Fruit fly (Drosophila melanogaster) whole organism, embryonic: Measurements from ENCODE around the gene Cul6.
A peak's percentile ranks its signal among the peaks of the same experiment; 100 is the strongest.

Experiments used
- Atf-2 ChIP-seq: fragments of 200-800 bp; sonication (Bioruptor generic); optimal IDR thresholded peaks from 2 replicates; lab custom pipeline; 2016; ENCODE audit warnings: missing biosample characterization, missing genetic modification characterization
- CG10274 ChIP-seq: fragments of 200-800 bp; sonication (Bioruptor generic); optimal IDR thresholded peaks from 3 replicates; lab custom pipeline; 2017; ENCODE audit warnings: missing biosample characterization, mild to moderate bottlenecking, missing genetic modification characterization
- CG12744 ChIP-seq: fragments of 200-800 bp; sonication (Bioruptor generic); optimal IDR thresholded peaks from 2 replicates; lab custom pipeline; 2016; ENCODE audit warnings: missing biosample characterization, missing genetic modification characterization
- CG15073 ChIP-seq: fragments of 200-800 bp; sonication (Bioruptor generic); optimal IDR thresholded peaks from 2 replicates; lab custom pipeline; 2016; ENCODE audit warnings: missing biosample characterization, missing genetic modification characterization
- CG1602 ChIP-seq: fragments of 200-800 bp; sonication (Bioruptor generic); optimal IDR thresholded peaks from 3 replicates; lab custom pipeline; 2016; ENCODE audit warnings: missing biosample characterization, missing genetic modification characterization
- CG17912 ChIP-seq: fragments of 200-800 bp; sonication (Bioruptor generic); optimal IDR thresholded peaks from 2 replicates; lab custom pipeline; 2018; ENCODE audit warnings: missing biosample characterization, mild to moderate bottlenecking, missing genetic modification characterization
- CG33213 ChIP-seq: fragments of 200-800 bp; sonication (Bioruptor generic); optimal IDR thresholded peaks from 3 replicates; lab custom pipeline; 2016; ENCODE audit warnings: missing biosample characterization, missing genetic modification characterization
- CG42726 ChIP-seq: fragments of 200-800 bp; sonication (Bioruptor generic); IDR thresholded peaks from 2 replicates; pipeline ENCODE4 v1.3.6; 2022; ENCODE audit warnings: missing biosample characterization, missing genetic modification characterization; ENCODE audit not compliant: partially characterized antibody
- CG6689 ChIP-seq: fragments of 200-800 bp; sonication (Bioruptor generic); IDR thresholded peaks from 2 replicates; pipeline ENCODE4 v1.3.6; 2022; ENCODE audit warnings: missing biosample characterization, missing genetic modification characterization
- CG7271 ChIP-seq: fragments of 200-800 bp; sonication (Bioruptor generic); optimal IDR thresholded peaks from 2 replicates; lab custom pipeline; 2018; ENCODE audit warnings: missing biosample characterization, mild to moderate bottlenecking, missing genetic modification characterization, moderate library complexity
- CG7372 ChIP-seq: fragments of 200-800 bp; sonication (Bioruptor generic); IDR thresholded peaks from 2 replicates; pipeline ENCODE4 v1.3.6; 2022; ENCODE audit warnings: missing biosample characterization, missing genetic modification characterization
- CG8478 ChIP-seq: fragments of >200 bp; optimal IDR thresholded peaks from 2 replicates; lab custom pipeline; 2018
- CG9609 ChIP-seq: fragments of 200-800 bp; sonication (Bioruptor generic); optimal IDR thresholded peaks from 3 replicates; lab custom pipeline; 2016; ENCODE audit warnings: missing biosample characterization, missing genetic modification characterization
- CG9727 ChIP-seq: fragments of 200-800 bp; sonication (Bioruptor generic); optimal IDR thresholded peaks from 3 replicates; lab custom pipeline; 2017; ENCODE audit warnings: missing biosample characterization, mild to moderate bottlenecking, missing genetic modification characterization
- Gug ChIP-seq: fragments of 200-800 bp; sonication (Bioruptor generic); IDR thresholded peaks from 4 replicates; pipeline ENCODE4 v1.3.6; 2022; ENCODE audit warnings: missing biosample characterization, missing genetic modification characterization
- H2.0 ChIP-seq: fragments of 200-800 bp; sonication (Bioruptor generic); IDR thresholded peaks from 2 replicates; pipeline ENCODE4 v1.3.6; 2022; ENCODE audit warnings: missing biosample characterization, missing genetic modification characterization
- HmgD ChIP-seq: fragments of 200-800 bp; sonication (Bioruptor generic); optimal IDR thresholded peaks from 3 replicates; lab custom pipeline; 2016; ENCODE audit warnings: missing biosample characterization, missing genetic modification characterization
- Hmr ChIP-seq: fragments of 200-800 bp; sonication (Bioruptor generic); optimal IDR thresholded peaks from 3 replicates; lab custom pipeline; 2017; ENCODE audit warnings: mild to moderate bottlenecking, missing biosample characterization, missing genetic modification reagents, missing genetic modification characterization
- Hr3 ChIP-seq: fragments of 200-800 bp; sonication (Bioruptor generic); optimal IDR thresholded peaks from 3 replicates; lab custom pipeline; 2016; ENCODE audit warnings: missing biosample characterization, missing genetic modification characterization
- Med ChIP-seq: fragments of 200-800 bp; sonication (Bioruptor generic); peaks from one replicate; lab custom pipeline; 2016; ENCODE audit warnings: missing biosample characterization, missing genetic modification characterization, mild to moderate bottlenecking, inconsistent platforms, moderate library complexity
- Meics ChIP-seq: fragments of 200-800 bp; sonication (Bioruptor generic); optimal IDR thresholded peaks from 2 replicates; lab custom pipeline; 2017; ENCODE audit warnings: missing biosample characterization, mild to moderate bottlenecking, missing genetic modification characterization
- Nf-YC ChIP-seq: fragments of 200-800 bp; optimal IDR thresholded peaks from 3 replicates; lab custom pipeline; 2019; ENCODE audit warnings: missing biosample characterization, mild to moderate bottlenecking, missing genetic modification characterization, moderate library complexity
- Taf1 ChIP-seq: fragments of 200-800 bp; sonication (Bioruptor generic); IDR thresholded peaks from 2 replicates; pipeline ENCODE4 v1.3.6; 2022; ENCODE audit warnings: missing biosample characterization, missing genetic modification characterization
- YL-1 ChIP-seq: fragments of 200-800 bp; sonication (Bioruptor generic); optimal IDR thresholded peaks from 3 replicates; lab custom pipeline; 2017; ENCODE audit warnings: missing biosample characterization, mild to moderate bottlenecking, missing genetic modification characterization
- amos ChIP-seq: fragments of 200-800 bp; sonication (Bioruptor generic); IDR thresholded peaks from 2 replicates; pipeline ENCODE4 v1.3.6; 2022; ENCODE audit warnings: missing biosample characterization, missing genetic modification characterization; ENCODE audit not compliant: partially characterized antibody
- ap ChIP-seq: fragments of 200-800 bp; sonication (Bioruptor generic); IDR thresholded peaks from 2 replicates; pipeline ENCODE4 v1.3.6; 2022; ENCODE audit warnings: missing biosample characterization, missing genetic modification characterization
- ato ChIP-seq: fragments of 200-800 bp; sonication (Bioruptor generic); IDR thresholded peaks from 2 replicates; pipeline ENCODE4 v1.3.6; 2022; ENCODE audit warnings: missing biosample characterization, missing genetic modification characterization; ENCODE audit not compliant: partially characterized antibody
- bowl ChIP-seq: fragments of 200-800 bp; sonication (Bioruptor generic); IDR thresholded peaks from 2 replicates; pipeline ENCODE4 v1.3.6; 2022; ENCODE audit warnings: missing biosample characterization, missing genetic modification characterization
- cad ChIP-seq: fragments of >200 bp; optimal IDR thresholded peaks from 2 replicates; lab custom pipeline; 2017; ENCODE audit warnings: missing biosample characterization, missing genetic modification characterization
- crol ChIP-seq: fragments of 200-800 bp; sonication (Bioruptor generic); IDR thresholded peaks from 2 replicates; pipeline ENCODE4 v1.3.6; 2022; ENCODE audit warnings: missing biosample characterization, missing genetic modification characterization
- dm ChIP-seq: fragments of 200-800 bp; sonication (Bioruptor generic); optimal IDR thresholded peaks from 3 replicates; lab custom pipeline; 2016; ENCODE audit warnings: missing biosample characterization, missing genetic modification characterization
- dysf ChIP-seq: fragments of 200-800 bp; sonication (Bioruptor generic); IDR thresholded peaks from 3 replicates; pipeline ENCODE4 v1.3.6; 2022; ENCODE audit warnings: missing biosample characterization, missing genetic modification characterization
- ems ChIP-seq: fragments of 200-800 bp; sonication (Bioruptor generic); optimal IDR thresholded peaks from 3 replicates; lab custom pipeline; 2016; ENCODE audit warnings: missing biosample characterization, missing genetic modification characterization
- gfzf ChIP-seq: fragments of 200-800 bp; sonication (Bioruptor generic); optimal IDR thresholded peaks from 2 replicates; lab custom pipeline; 2016; ENCODE audit warnings: missing biosample characterization, mild to moderate bottlenecking, missing genetic modification characterization, moderate library complexity
- grau ChIP-seq: fragments of 200-800 bp; optimal IDR thresholded peaks from 3 replicates; lab custom pipeline; 2019; ENCODE audit warnings: missing biosample characterization, mild to moderate bottlenecking, missing genetic modification characterization, moderate library complexity
- hbn ChIP-seq: fragments of 200-800 bp; sonication (Bioruptor generic); IDR thresholded peaks from 2 replicates; pipeline ENCODE4 v1.3.6; 2022; ENCODE audit warnings: missing biosample characterization, missing genetic modification characterization; ENCODE audit not compliant: partially characterized antibody
- inv ChIP-seq: fragments of 200-800 bp; sonication (Bioruptor generic); IDR thresholded peaks from 2 replicates; pipeline ENCODE4 v1.3.6; 2022; ENCODE audit warnings: missing biosample characterization, missing genetic modification characterization; ENCODE audit not compliant: partially characterized antibody
- nerfin-1 ChIP-seq: fragments of 200-800 bp; sonication (Bioruptor generic); optimal IDR thresholded peaks from 3 replicates; lab custom pipeline; 2019; ENCODE audit warnings: missing biosample characterization, mild to moderate bottlenecking, missing genetic modification characterization, moderate library complexity
- nmo ChIP-seq: fragments of 200-800 bp; sonication (Bioruptor generic); optimal IDR thresholded peaks from 2 replicates; lab custom pipeline; 2018; ENCODE audit warnings: missing biosample characterization, mild to moderate bottlenecking, missing genetic modification characterization, moderate library complexity
- onecut ChIP-seq: fragments of 200-800 bp; sonication (Bioruptor generic); IDR thresholded peaks from 2 replicates; pipeline ENCODE4 v1.3.6; 2022; ENCODE audit warnings: missing biosample characterization, missing genetic modification characterization
- p53 ChIP-seq: fragments of 200-800 bp; sonication (Bioruptor generic); optimal IDR thresholded peaks from 2 replicates; lab custom pipeline; 2016; ENCODE audit warnings: missing biosample characterization, missing genetic modification characterization
- pfk ChIP-seq: fragments of 200-800 bp; sonication (Bioruptor generic); optimal IDR thresholded peaks from 2 replicates; lab custom pipeline; 2018; ENCODE audit warnings: missing biosample characterization, mild to moderate bottlenecking, missing genetic modification characterization, moderate library complexity
- pum ChIP-seq: fragments of 200-800 bp; sonication (Bioruptor generic); optimal IDR thresholded peaks from 2 replicates; lab custom pipeline; 2016; ENCODE audit warnings: missing biosample characterization, missing genetic modification characterization
- repo ChIP-seq: fragments of 200-800 bp; sonication (Bioruptor generic); optimal IDR thresholded peaks from 2 replicates; lab custom pipeline; 2016; ENCODE audit warnings: missing biosample characterization, missing genetic modification characterization
- rib ChIP-seq: fragments of 200-800 bp; sonication (Bioruptor generic); IDR thresholded peaks from 2 replicates; pipeline ENCODE4 v1.3.6; 2022; ENCODE audit warnings: missing biosample characterization, missing genetic modification characterization
- sob ChIP-seq: fragments of 200-800 bp; sonication (Bioruptor generic); IDR thresholded peaks from 2 replicates; pipeline ENCODE4 v1.3.6; 2022; ENCODE audit warnings: missing biosample characterization, missing genetic modification characterization
- trem ChIP-seq: fragments of 200-800 bp; optimal IDR thresholded peaks from 3 replicates; lab custom pipeline; 2019; ENCODE audit warnings: missing biosample characterization, mild to moderate bottlenecking, missing genetic modification characterization, moderate library complexity
- trh ChIP-seq: fragments of 200-800 bp; sonication (Bioruptor generic); optimal IDR thresholded peaks from 2 replicates; lab custom pipeline; 2016; ENCODE audit warnings: missing biosample characterization, missing genetic modification characterization
- tup ChIP-seq: fragments of 200-800 bp; sonication (Bioruptor generic); optimal IDR thresholded peaks from 2 replicates; lab custom pipeline; 2016; ENCODE audit warnings: missing biosample characterization, mild to moderate bottlenecking, missing genetic modification characterization, moderate library complexity
- vfl ChIP-seq: fragments of 200-800 bp; sonication (Bioruptor generic); optimal IDR thresholded peaks from 2 replicates; lab custom pipeline; 2016; ENCODE audit warnings: missing biosample characterization, missing genetic modification characterization
- yki ChIP-seq: fragments of >200 bp; optimal IDR thresholded peaks from 3 replicates; lab custom pipeline; 2018

The Cul6 gene

dm6 chr3L:13036706-13037457 lies 25.4 kb upstream of the Cul6 start, which contains the start of gene Srrm1 (continued):
- peak; percentile 45 for TF ChIP-seq Hmr
- no peak for TF ChIP-seq yki (lab: Kevin White, UChicago)
- TF ChIP-seq ato (GFP tag; lab: Robert Waterston, UW), result peak; percentile 82
- TF ChIP-seq CG17912, result no peak
- peak; percentile 97 for TF ChIP-seq amos (GFP tag; lab: Robert Waterston, UW)
- peak; percentile 79 for TF ChIP-seq CG33213 (GFP tag; lab: Kevin White, UChicago)
- TF ChIP-seq HmgD (GFP tag; lab: Kevin White, UChicago), result peak; percentile 30
- TF ChIP-seq CG7271, result no peak
- peak; percentile 64 for TF ChIP-seq ems (GFP tag; lab: Kevin White, UChicago)
- no peak for TF ChIP-seq nerfin-1
- TF ChIP-seq CG10274 (GFP tag; lab: Kevin White, UChicago), result no peak
- peak; percentile 17 for TF ChIP-seq Atf-2
- peak; percentile 16 for TF ChIP-seq CG9727 (GFP tag; lab: Kevin White, UChicago)
- peak; percentile 55; the same call in 2 of the 4 replicates for TF ChIP-seq Gug
- peak; percentile 94 for TF ChIP-seq Med (GFP tag; lab: Kevin White, UChicago)
- peak; percentile 38 for TF ChIP-seq pum (GFP tag; lab: Kevin White, UChicago)
- TF ChIP-seq cad (GFP tag; lab: Kevin White, UChicago), result peak; percentile 71
- peak; percentile 82 for TF ChIP-seq crol (GFP tag; lab: Robert Waterston, UW)
- peak; percentile 25 for TF ChIP-seq pfk
- peak; percentile 86 for TF ChIP-seq YL-1 (GFP tag; lab: Kevin White, UChicago)
- TF ChIP-seq CG7372, result 0 out of 2 replicates have a peak, but pooled peaks have one; percentile 21
- TF ChIP-seq ap (GFP tag; lab: Robert Waterston, UW), result no peak
- TF ChIP-seq CG8478 (lab: Kevin White, UChicago), result no peak
- peak; percentile 63 for TF ChIP-seq vfl (GFP tag; lab: Kevin White, UChicago)
- TF ChIP-seq tup (GFP tag; lab: Kevin White, UChicago), result no peak
- TF ChIP-seq nmo (GFP tag; lab: Kevin White, UChicago), result peak; percentile 55
- TF ChIP-seq trh (GFP tag; lab: Kevin White, UChicago), result no peak
- TF ChIP-seq grau (tag; lab: Kevin White, UChicago), result peak; percentile 28
- TF ChIP-seq Meics, result no peak
- no peak for TF ChIP-seq Taf1 (GFP tag; lab: Robert Waterston, UW)
- no peak for TF ChIP-seq bowl
- peak; percentile 25 for TF ChIP-seq CG12744 (GFP tag; lab: Kevin White, UChicago)
- TF ChIP-seq CG6689 (GFP tag; lab: Robert Waterston, UW), result no peak
- 0 out of 3 replicates have a peak, but pooled peaks have one; percentile 16 for TF ChIP-seq dysf
- no peak for TF ChIP-seq rib (GFP tag; lab: Robert Waterston, UW)
- TF ChIP-seq CG42726, result peak; percentile 95
- TF ChIP-seq inv (GFP tag; lab: Robert Waterston, UW), result peak; percentile 92
- TF ChIP-seq trem (tag; lab: Kevin White, UChicago), result peak; percentile 67
- TF ChIP-seq p53 (GFP tag; lab: Kevin White, UChicago), result peak; percentile 47
- peak; percentile 87 for TF ChIP-seq hbn (GFP tag; lab: Robert Waterston, UW)
- TF ChIP-seq CG15073 (GFP tag; lab: Kevin White, UChicago), result no peak
- TF ChIP-seq dm, result peak; percentile 68
- TF ChIP-seq CG9609, result peak; percentile 29
- peak; percentile 63 for TF ChIP-seq sob
- TF ChIP-seq Hr3 (GFP tag; lab: Kevin White, UChicago), result no peak
- no peak for TF ChIP-seq H2.0 (GFP tag; lab: Robert Waterston, UW)
- peak; percentile 94 for TF ChIP-seq onecut (GFP tag; lab: Robert Waterston, UW)
- peak; percentile 25 for TF ChIP-seq Nf-YC
- TF ChIP-seq gfzf (GFP tag; lab: Kevin White, UChicago), result peak; percentile 32
- TF ChIP-seq repo (GFP tag; lab: Kevin White, UChicago), result peak; percentile 30
- no peak for TF ChIP-seq CG1602 (GFP tag; lab: Kevin White, UChicago)
